Fruit fly (Drosophila melanogaster) whole organism, embryonic: Measurements from ENCODE around the gene AstA.

ENCODE experiments used
- Adf1 ChIP-seq: fragments of 200-800 bp; sonication (Bioruptor generic); IDR thresholded peaks from 2 replicates; pipeline ENCODE4 v1.3.6; 2022; ENCODE audit warnings: missing biosample characterization, missing genetic modification characterization
- Bgb ChIP-seq: fragments of 200-800 bp; sonication (Bioruptor generic); IDR thresholded peaks from 2 replicates; pipeline ENCODE4 v1.3.6; 2022; ENCODE audit warnings: missing biosample characterization, missing genetic modification characterization; ENCODE audit not compliant: partially characterized antibody
- CG10543 ChIP-seq: fragments of 200-800 bp; sonication (Bioruptor generic); optimal IDR thresholded peaks from 3 replicates; lab custom pipeline; 2017; ENCODE audit warnings: missing biosample characterization, mild to moderate bottlenecking, missing genetic modification characterization, moderate library complexity
- CG13287 ChIP-seq: fragments of 200-800 bp; sonication (Bioruptor generic); IDR thresholded peaks from 2 replicates; pipeline ENCODE4 v1.3.6; 2022; ENCODE audit warnings: missing biosample characterization, missing genetic modification characterization; ENCODE audit not compliant: partially characterized antibody
- CG13424 ChIP-seq: fragments of 200-800 bp; sonication (Bioruptor generic); optimal IDR thresholded peaks from 2 replicates; lab custom pipeline; 2019; ENCODE audit warnings: missing biosample characterization, mild to moderate bottlenecking, missing genetic modification characterization, moderate library complexity
- CG16815 ChIP-seq: fragments of 200-800 bp; sonication (Bioruptor generic); optimal IDR thresholded peaks from 3 replicates; lab custom pipeline; 2017; ENCODE audit warnings: missing biosample characterization, mild to moderate bottlenecking, missing genetic modification characterization
- CG18011 ChIP-seq: fragments of 200-800 bp; sonication (Bioruptor generic); optimal IDR thresholded peaks from 2 replicates; lab custom pipeline; 2017; ENCODE audit warnings: missing biosample characterization, missing genetic modification characterization, mild to moderate bottlenecking, moderate library complexity, missing genotype
- CG18619 ChIP-seq: fragments of 200-800 bp; sonication (Bioruptor generic); optimal IDR thresholded peaks from 3 replicates; lab custom pipeline; 2017; ENCODE audit warnings: missing biosample characterization, mild to moderate bottlenecking, missing genetic modification characterization
- CG2712 ChIP-seq: fragments of 200-800 bp; optimal IDR thresholded peaks from 3 replicates; lab custom pipeline; 2019; ENCODE audit warnings: missing biosample characterization, mild to moderate bottlenecking, missing genetic modification characterization, moderate library complexity
- CG32532 ChIP-seq: fragments of 200-800 bp; sonication (Bioruptor generic); IDR thresholded peaks from 2 replicates; pipeline ENCODE4 v1.3.6; 2022; ENCODE audit warnings: missing biosample characterization, missing genetic modification characterization
- CG4360 ChIP-seq: fragments of 200-800 bp; sonication (Bioruptor generic); IDR thresholded peaks from 2 replicates; pipeline ENCODE4 v1.3.6; 2022; ENCODE audit warnings: missing biosample characterization, missing genetic modification characterization
- CG4424 ChIP-seq: fragments of 200-800 bp; sonication (Bioruptor generic); optimal IDR thresholded peaks from 3 replicates; lab custom pipeline; 2016; ENCODE audit warnings: missing biosample characterization, missing genetic modification characterization
- CG7357 ChIP-seq: fragments of 200-800 bp; sonication (Bioruptor generic); IDR thresholded peaks from 3 replicates; pipeline ENCODE4 v1.3.6; 2022; ENCODE audit warnings: missing biosample characterization, missing genetic modification characterization
- CG7745 ChIP-seq: fragments of 200-800 bp; sonication (Bioruptor generic); optimal IDR thresholded peaks from 2 replicates; lab custom pipeline; 2018; ENCODE audit warnings: missing biosample characterization, mild to moderate bottlenecking, missing genetic modification characterization, moderate library complexity
- CG8944 ChIP-seq: fragments of 200-800 bp; sonication (Bioruptor generic); optimal IDR thresholded peaks from 3 replicates; lab custom pipeline; 2016; ENCODE audit warnings: missing biosample characterization, missing genetic modification characterization
- Camta ChIP-seq: fragments of 200-800 bp; sonication (Bioruptor generic); optimal IDR thresholded peaks from 2 replicates; lab custom pipeline; 2016; ENCODE audit warnings: missing biosample characterization, missing genetic modification characterization
- Chrac-16 ChIP-seq: fragments of 200-800 bp; sonication (Bioruptor generic); optimal IDR thresholded peaks from 3 replicates; lab custom pipeline; 2016; ENCODE audit warnings: missing biosample characterization, missing genetic modification characterization
- D ChIP-seq, 2 experiments: fragments of 200-800 bp in 1 of 2; fragments of >200 bp in 1 of 2; sonication (Bioruptor generic) in 1 of 2; optimal IDR thresholded peaks; 2 replicates in 1 of 2; 3 replicates in 1 of 2; lab custom pipeline; 2017; ENCODE audit warnings: mild to moderate bottlenecking in 1 of 2, missing biosample characterization in 1 of 2, missing genetic modification characterization in 1 of 2, missing genetic modification reagents in 1 of 2
- ERR ChIP-seq: fragments of 200-800 bp; sonication (Bioruptor generic); optimal IDR thresholded peaks from 2 replicates; lab custom pipeline; 2016; ENCODE audit warnings: missing biosample characterization, missing genetic modification characterization
- Elba2 ChIP-seq: fragments of 200-800 bp; sonication (Bioruptor generic); optimal IDR thresholded peaks from 3 replicates; lab custom pipeline; 2016; ENCODE audit warnings: missing biosample characterization, missing genetic modification characterization
- Hmx ChIP-seq: fragments of 200-800 bp; sonication (Bioruptor generic); optimal IDR thresholded peaks from 2 replicates; lab custom pipeline; 2016; ENCODE audit warnings: missing biosample characterization, missing genetic modification characterization
- Hr51 ChIP-seq, 2 experiments: fragments of 200-800 bp; sonication (Bioruptor generic); optimal IDR thresholded peaks; 2 replicates in 1 of 2; 3 replicates in 1 of 2; lab custom pipeline; 2016 to 2018; ENCODE audit warnings: missing biosample characterization in 2 of 2, missing genetic modification characterization in 2 of 2, mild to moderate bottlenecking in 1 of 2, moderate library complexity in 1 of 2
- Hr78 ChIP-seq, 2 experiments: fragments of 200-800 bp in 1 of 2; fragments of >200 bp in 1 of 2; sonication (Bioruptor generic) in 1 of 2; optimal IDR thresholded peaks; 2 replicates each; lab custom pipeline; 2017 to 2019; ENCODE audit warnings: missing biosample characterization in 2 of 2, missing genetic modification characterization in 2 of 2, mild to moderate bottlenecking in 1 of 2, moderate library complexity in 1 of 2
- Neu2 ChIP-seq: fragments of 200-800 bp; sonication (Bioruptor generic); optimal IDR thresholded peaks from 3 replicates; lab custom pipeline; 2016; ENCODE audit warnings: missing biosample characterization, missing genetic modification characterization, borderline replicate concordance
- Ptx1 ChIP-seq: fragments of 200-800 bp; sonication (Bioruptor generic); IDR thresholded peaks from 2 replicates; pipeline ENCODE4 v1.3.6; 2022; ENCODE audit warnings: missing biosample characterization, missing genetic modification characterization
- Scr ChIP-seq: fragments of 200-800 bp; sonication (Bioruptor generic); IDR thresholded peaks from 2 replicates; pipeline ENCODE4 v1.3.6; 2022; ENCODE audit warnings: missing biosample characterization, missing genetic modification characterization; ENCODE audit not compliant: partially characterized antibody
- Side ChIP-seq: fragments of 200-800 bp; sonication (Bioruptor generic); optimal IDR thresholded peaks from 2 replicates; lab custom pipeline; 2016; ENCODE audit warnings: missing biosample characterization, missing genetic modification characterization
- Xbp1 ChIP-seq: fragments of 200-800 bp; sonication (Bioruptor generic); optimal IDR thresholded peaks from 3 replicates; lab custom pipeline; 2016; ENCODE audit warnings: missing biosample characterization, mild to moderate bottlenecking, missing genetic modification characterization
- abd-A ChIP-seq: fragments of 200-800 bp; sonication (Bioruptor generic); optimal IDR thresholded peaks from 3 replicates; lab custom pipeline; 2019; ENCODE audit warnings: missing biosample characterization, mild to moderate bottlenecking, missing genetic modification characterization, moderate library complexity
- ac ChIP-seq: fragments of 200-800 bp; sonication (Bioruptor generic); optimal IDR thresholded peaks from 3 replicates; lab custom pipeline; 2017; ENCODE audit warnings: missing biosample characterization, mild to moderate bottlenecking, missing genetic modification characterization
- amos ChIP-seq: fragments of 200-800 bp; sonication (Bioruptor generic); IDR thresholded peaks from 2 replicates; pipeline ENCODE4 v1.3.6; 2022; ENCODE audit warnings: missing biosample characterization, missing genetic modification characterization; ENCODE audit not compliant: partially characterized antibody
- aop ChIP-seq: fragments of 200-800 bp; sonication (Bioruptor generic); IDR thresholded peaks from 2 replicates; pipeline ENCODE4 v1.3.6; 2022; ENCODE audit warnings: missing biosample characterization, missing genetic modification characterization
- bigmax ChIP-seq: fragments of 200-800 bp; sonication (Bioruptor generic); optimal IDR thresholded peaks from 2 replicates; lab custom pipeline; 2018; ENCODE audit warnings: missing biosample characterization, mild to moderate bottlenecking, missing genetic modification characterization
- chn ChIP-seq: fragments of 200-800 bp; sonication (Bioruptor generic); optimal IDR thresholded peaks from 2 replicates; lab custom pipeline; 2016; ENCODE audit warnings: missing biosample characterization, missing genetic modification characterization
- emc ChIP-seq: fragments of 200-800 bp; sonication (Bioruptor generic); optimal IDR thresholded peaks from 2 replicates; lab custom pipeline; 2016; ENCODE audit warnings: missing biosample characterization, missing genetic modification characterization
- esg ChIP-seq: fragments of 200-800 bp; sonication (Bioruptor generic); conservative IDR thresholded peaks from 2 replicates; pipeline ENCODE4 v1.3.6; 2022; ENCODE audit warnings: missing biosample characterization, missing genetic modification characterization
- fd64A ChIP-seq: fragments of 200-800 bp; sonication (Bioruptor generic); optimal IDR thresholded peaks from 3 replicates; lab custom pipeline; 2018; ENCODE audit warnings: missing biosample characterization, mild to moderate bottlenecking, missing genetic modification characterization
- gsb ChIP-seq: fragments of 200-800 bp; sonication (Bioruptor generic); IDR thresholded peaks from 2 replicates; pipeline ENCODE4 v1.3.6; 2022; ENCODE audit warnings: missing biosample characterization, missing genetic modification characterization
- ham ChIP-seq: fragments of 200-800 bp; sonication (Bioruptor generic); IDR thresholded peaks from 2 replicates; pipeline ENCODE4 v1.3.6; 2022; ENCODE audit warnings: missing biosample characterization, missing genetic modification characterization
- pnt ChIP-seq: fragments of 200-800 bp; sonication (Bioruptor generic); optimal IDR thresholded peaks from 3 replicates; lab custom pipeline; 2016; ENCODE audit warnings: missing biosample characterization, missing genetic modification characterization
- ranshi ChIP-seq: fragments of 200-800 bp; sonication (Bioruptor generic); IDR thresholded peaks from 2 replicates; pipeline ENCODE4 v1.3.6; 2022; ENCODE audit warnings: missing biosample characterization, missing genetic modification characterization
- repo ChIP-seq: fragments of 200-800 bp; sonication (Bioruptor generic); optimal IDR thresholded peaks from 2 replicates; lab custom pipeline; 2016; ENCODE audit warnings: missing biosample characterization, missing genetic modification characterization
- seq ChIP-seq: fragments of 200-800 bp; sonication (Bioruptor generic); IDR thresholded peaks from 2 replicates; pipeline ENCODE4 v1.3.6; 2022; ENCODE audit warnings: missing biosample characterization, missing genetic modification characterization
- sr ChIP-seq: fragments of 200-800 bp; sonication (Bioruptor generic); IDR thresholded peaks from 3 replicates; pipeline ENCODE4 v1.3.6; 2022; ENCODE audit warnings: missing biosample characterization, missing genetic modification characterization
- stc ChIP-seq: fragments of 200-800 bp; sonication (Bioruptor generic); IDR thresholded peaks from 2 replicates; pipeline ENCODE4 v1.3.6; 2022; ENCODE audit warnings: missing biosample characterization, missing genetic modification characterization
- stwl ChIP-seq: fragments of 200-800 bp; sonication (Bioruptor generic); optimal IDR thresholded peaks from 3 replicates; lab custom pipeline; 2018; ENCODE audit warnings: missing biosample characterization, mild to moderate bottlenecking, missing genetic modification characterization, moderate library complexity
- sug ChIP-seq: fragments of 200-800 bp; optimal IDR thresholded peaks from 2 replicates; lab custom pipeline; 2019; ENCODE audit warnings: missing biosample characterization, mild to moderate bottlenecking, missing genetic modification characterization, moderate library complexity
- wek ChIP-seq: fragments of 200-800 bp; sonication (Bioruptor generic); optimal IDR thresholded peaks from 3 replicates; lab custom pipeline; 2018; ENCODE audit warnings: missing biosample characterization, mild to moderate bottlenecking, missing genetic modification characterization, moderate library complexity

Gene AstA

DNA sequence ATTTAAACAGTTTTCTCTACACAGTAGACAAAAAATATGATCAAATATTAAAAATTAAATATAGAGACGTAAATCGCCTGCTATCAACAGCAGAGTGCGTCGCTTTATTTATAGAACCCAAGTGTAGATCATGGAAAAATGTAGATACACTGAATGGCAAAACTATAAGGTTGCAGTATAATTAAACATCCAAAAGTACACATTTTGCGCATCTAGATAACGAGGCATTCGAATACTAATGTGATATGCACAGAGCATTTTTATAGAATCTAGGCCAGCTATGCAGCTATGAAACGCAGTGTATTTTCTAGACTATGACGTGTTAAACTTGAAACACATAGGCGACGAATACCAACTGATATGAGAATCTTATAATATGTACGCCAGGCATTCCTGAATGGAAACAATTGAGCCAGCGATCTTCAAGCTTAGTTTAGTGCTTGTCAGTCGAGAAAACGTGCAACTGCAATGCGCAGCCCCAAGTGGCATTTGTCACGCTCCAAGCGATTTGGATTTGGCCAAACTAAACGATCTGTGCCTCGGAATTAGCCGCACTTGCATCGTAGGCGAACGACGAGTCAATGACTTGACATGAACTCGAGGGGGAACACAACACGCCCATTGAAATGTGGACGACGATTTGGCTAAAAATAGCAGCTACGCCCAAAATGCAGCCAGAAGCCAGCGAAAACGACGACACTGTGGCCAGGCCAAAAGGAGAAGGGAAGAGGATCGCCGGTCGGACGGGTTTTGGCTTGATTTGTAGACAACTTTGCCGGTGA is 46.2 kb upstream of the AstA start (continued):
- TF ChIP-seq seq (GFP tag; lab: Robert Waterston, UW): peak; percentile 92
- TF ChIP-seq sr (GFP tag; lab: Robert Waterston, UW): peak; percentile 72; the same call in 2 of the 3 replicates
- no peak for TF ChIP-seq D (optimal IDR thresholded peaks at IDR 0.05; lab: Kevin White, UChicago)
- TF ChIP-seq D (GFP tag; optimal IDR thresholded peaks at IDR 0.05; lab: Kevin White, UChicago): peak; percentile 68
- TF ChIP-seq ERR (GFP tag; lab: Kevin White, UChicago): peak; percentile 86
- TF ChIP-seq emc (GFP tag; lab: Kevin White, UChicago): peak; percentile 83
- peak; percentile 83 for TF ChIP-seq CG4424 (GFP tag; lab: Kevin White, UChicago)
- TF ChIP-seq pnt (GFP tag; lab: Kevin White, UChicago): peak; percentile 70
- no peak for TF ChIP-seq Neu2
- TF ChIP-seq CG13287 (GFP tag; lab: Robert Waterston, UW): no peak
- peak; percentile 65 for TF ChIP-seq Adf1 (GFP tag; lab: Robert Waterston, UW)
- TF ChIP-seq ranshi (GFP tag; lab: Robert Waterston, UW): peak; percentile 90
- TF ChIP-seq wek (GFP tag; lab: Kevin White, UChicago): peak; percentile 77
- TF ChIP-seq aop (GFP tag; lab: Robert Waterston, UW): peak; percentile 79; the same call in 1 of the 2 replicates
- peak; percentile 67 for TF ChIP-seq CG18011
- TF ChIP-seq Hr51 (GFP tag; optimal IDR thresholded peaks at IDR 0.05; lab: Kevin White, UChicago): peak; percentile 76 to 90
- TF ChIP-seq stc: peak; percentile 85
- peak; percentile 91 for TF ChIP-seq Xbp1 (GFP tag; lab: Kevin White, UChicago)
- TF ChIP-seq Bgb (GFP tag; lab: Robert Waterston, UW): no peak
- TF ChIP-seq amos: no peak
- peak; percentile 87 for TF ChIP-seq gsb (GFP tag; lab: Robert Waterston, UW)
- TF ChIP-seq fd64A (GFP tag; lab: Kevin White, UChicago): peak; percentile 69
- peak; percentile 17 for TF ChIP-seq bigmax (GFP tag; lab: Kevin White, UChicago)
- peak; percentile 95 for TF ChIP-seq CG32532 (GFP tag; lab: Robert Waterston, UW)
- peak; percentile 78 for TF ChIP-seq Side (GFP tag; lab: Kevin White, UChicago)
- peak; percentile 60 for TF ChIP-seq CG16815 (GFP tag; lab: Kevin White, UChicago)
- no peak for TF ChIP-seq stwl (tag; lab: Kevin White, UChicago)
- TF ChIP-seq esg (GFP tag; lab: Robert Waterston, UW): peak; percentile 88
- TF ChIP-seq Hmx (GFP tag; lab: Kevin White, UChicago): peak; percentile 3
- peak; percentile 78 for TF ChIP-seq Chrac-16 (GFP tag; lab: Kevin White, UChicago)
- peak; percentile 78 for TF ChIP-seq CG8944 (GFP tag; lab: Kevin White, UChicago)
- TF ChIP-seq Elba2 (GFP tag; lab: Kevin White, UChicago): no peak
- no peak for TF ChIP-seq Scr
- peak; percentile 30 for TF ChIP-seq ac (GFP tag; lab: Kevin White, UChicago)
- TF ChIP-seq Ptx1: peak; percentile 86
- peak; percentile 76 for TF ChIP-seq sug (tag; lab: Kevin White, UChicago)
- no peak for TF ChIP-seq ham (GFP tag; lab: Robert Waterston, UW)
- peak; percentile 69 for TF ChIP-seq CG10543 (GFP tag; lab: Kevin White, UChicago)
- peak; percentile 86 for TF ChIP-seq CG2712 (tag; lab: Kevin White, UChicago)
- peak; percentile 75 for TF ChIP-seq chn (GFP tag; lab: Kevin White, UChicago)
- no peak for TF ChIP-seq abd-A (tag; lab: Kevin White, UChicago)
- peak; percentile 90 for TF ChIP-seq CG13424 (tag; lab: Kevin White, UChicago)
- peak; percentile 78 for TF ChIP-seq repo (GFP tag; lab: Kevin White, UChicago)
- peak; percentile 78 for TF ChIP-seq Camta
- peak in 1 of 2 experiments; percentile 63 for TF ChIP-seq Hr78 (GFP tag; optimal IDR thresholded peaks at IDR 0.05; lab: Kevin White, UChicago)
- no peak for TF ChIP-seq CG7745 (tag; lab: Kevin White, UChicago)
- peak; percentile 86 for TF ChIP-seq CG18619 (GFP tag; lab: Kevin White, UChicago)
- TF ChIP-seq CG7357 (GFP tag; lab: Robert Waterston, UW): peak; percentile 79
- peak; percentile 49; the same call in 1 of the 2 replicates for TF ChIP-seq CG4360 (GFP tag; lab: Robert Waterston, UW)
